Worm (Caenorhabditis elegans) whole organism, early embryonic: ENCODE measurements around the gene ZK470.14.

Experiments used
- ama-1 ChIP-seq: fragments of 150-350 bp; optimal IDR thresholded peaks from 2 replicates; lab custom pipeline; 2014
- ceh-13 ChIP-seq: fragments of 200-800 bp; sonication (Bioruptor generic); optimal IDR thresholded peaks from 2 replicates; lab custom pipeline; 2018; ENCODE audit warnings: mild to moderate bottlenecking, missing genetic modification characterization, missing compliant biosample characterization
- ceh-36 ChIP-seq: sonication (generic microtip); optimal IDR thresholded peaks from 2 replicates; lab custom pipeline; 2016; ENCODE audit warnings: missing genetic modification characterization, inconsistent platforms, missing compliant biosample characterization
- flt-1 ChIP-seq: fragments of 200-800 bp; sonication (Bioruptor generic); IDR thresholded peaks from 2 replicates; pipeline ENCODE4 v1.3.6; 2022; ENCODE audit warnings: missing genetic modification characterization, missing compliant biosample characterization
- scrt-1 ChIP-seq: fragments of 200-800 bp; sonication (Bioruptor generic); IDR thresholded peaks from 2 replicates; pipeline ENCODE4 v1.3.6; 2022; ENCODE audit warnings: missing genetic modification characterization, missing compliant biosample characterization
- tbx-11 ChIP-seq: fragments of 200-800 bp; sonication (Bioruptor generic); IDR thresholded peaks from 2 replicates; pipeline ENCODE4 v1.3.6; 2022; ENCODE audit warnings: missing genetic modification characterization, missing compliant biosample characterization

ce11 chrX:4167150-4167549, at the start of gene ZK470.14:
- TF ChIP-seq tbx-11 (GFP tag; lab: Robert Waterston, UW) (no peak), flt-1 (GFP tag; lab: Robert Waterston, UW) (no peak), ceh-13 (GFP tag; lab: Kevin White, UChicago) (no peak), ama-1 (lab: Kevin White, UChicago) (no peak), scrt-1 (GFP tag; lab: Robert Waterston, UW) (no peak), ceh-36 (tag; lab: Kevin White, UChicago) (no peak)
